Worm (Caenorhabditis elegans) whole organism, L2 larva: ENCODE data around the gene enu-3.2.

Experiments used
- mdl-1 ChIP-seq, 2 experiments: fragments of 150-350 bp in 1 of 2; sonication (generic microtip) in 1 of 2; optimal IDR thresholded peaks; 2 replicates each; lab custom pipeline; 2017; ENCODE audit warnings: missing biosample characterization in 2 of 2, missing genetic modification characterization in 2 of 2
- snpc-4 ChIP-seq: fragments of 150-350 bp; optimal IDR thresholded peaks from 2 replicates; lab custom pipeline; 2014; ENCODE audit warnings: missing biosample characterization, missing genetic modification characterization
- ztf-4 ChIP-seq: fragments of 150-350 bp; optimal IDR thresholded peaks from 2 replicates; lab custom pipeline; 2014; ENCODE audit warnings: missing biosample characterization, missing genetic modification characterization

- TF ChIP-seq mdl-1 (tag; optimal IDR thresholded peaks at IDR 0.05; lab: Kevin White, UChicago) (no peak), ztf-4 (tag; lab: Kevin White, UChicago) (no peak), snpc-4 (tag; lab: Kevin White, UChicago) (no peak)
Measured at ce11 chrIII:4766842-4767241, 18.2 kb downstream of the enu-3.2 start.
